Fruit fly (Drosophila melanogaster) whole organism, embryonic: Measurements from ENCODE around the gene Cyp310a1.
A peak's percentile ranks its signal among the peaks of the same experiment; 100 is the strongest.

Experiments
- Abd-B ChIP-seq: fragments of 200-800 bp; sonication (Bioruptor generic); optimal IDR thresholded peaks from 2 replicates; lab custom pipeline; 2018; ENCODE audit warnings: missing biosample characterization, mild to moderate bottlenecking, missing genetic modification characterization, moderate library complexity
- Awh ChIP-seq: fragments of 200-800 bp; sonication (Bioruptor generic); IDR thresholded peaks from 2 replicates; pipeline ENCODE4, ENCODE4 v1.3.6; 2022; ENCODE audit warnings: missing biosample characterization, missing genetic modification characterization
- CG10274 ChIP-seq: fragments of 200-800 bp; sonication (Bioruptor generic); optimal IDR thresholded peaks from 3 replicates; lab custom pipeline; 2017; ENCODE audit warnings: missing biosample characterization, mild to moderate bottlenecking, missing genetic modification characterization
- CG11398 ChIP-seq: fragments of 200-800 bp; sonication (Bioruptor generic); optimal IDR thresholded peaks from 2 replicates; lab custom pipeline; 2016; ENCODE audit warnings: missing biosample characterization, missing genetic modification characterization
- CG11696 ChIP-seq: fragments of 200-800 bp; sonication (Bioruptor generic); IDR thresholded peaks from 2 replicates; pipeline ENCODE4 v1.3.6; 2022; ENCODE audit warnings: missing biosample characterization, missing genetic modification characterization
- CG12219 ChIP-seq: fragments of 200-800 bp; sonication (Bioruptor generic); optimal IDR thresholded peaks from 3 replicates; lab custom pipeline; 2018; ENCODE audit warnings: missing biosample characterization, mild to moderate bottlenecking, missing genetic modification characterization
- CG12744 ChIP-seq: fragments of 200-800 bp; sonication (Bioruptor generic); optimal IDR thresholded peaks from 2 replicates; lab custom pipeline; 2016; ENCODE audit warnings: missing biosample characterization, missing genetic modification characterization
- CG13424 ChIP-seq: fragments of 200-800 bp; sonication (Bioruptor generic); optimal IDR thresholded peaks from 2 replicates; lab custom pipeline; 2019; ENCODE audit warnings: missing biosample characterization, mild to moderate bottlenecking, missing genetic modification characterization, moderate library complexity
- CG2116 ChIP-seq: fragments of 200-800 bp; sonication (Bioruptor generic); optimal IDR thresholded peaks from 3 replicates; lab custom pipeline; 2018; ENCODE audit warnings: missing biosample characterization, mild to moderate bottlenecking, missing genetic modification characterization
- CG2120 ChIP-seq: fragments of 200-800 bp; sonication (Bioruptor generic); optimal IDR thresholded peaks from 3 replicates; lab custom pipeline; 2016; ENCODE audit warnings: missing biosample characterization, missing genetic modification characterization
- CG3065 ChIP-seq: fragments of 200-800 bp; sonication (Bioruptor generic); optimal IDR thresholded peaks from 2 replicates; lab custom pipeline; 2016; ENCODE audit warnings: missing biosample characterization, missing genetic modification characterization
- CG31441 ChIP-seq: fragments of 200-800 bp; sonication (Bioruptor generic); IDR thresholded peaks from 2 replicates; pipeline ENCODE4 v1.3.6; 2022; ENCODE audit warnings: missing biosample characterization, missing genetic modification characterization
- CG4730 ChIP-seq: fragments of 200-800 bp; sonication (Bioruptor generic); IDR thresholded peaks from 2 replicates; pipeline ENCODE4 v1.3.6; 2022; ENCODE audit warnings: missing biosample characterization, missing genetic modification characterization
- CG6175 ChIP-seq: fragments of 200-800 bp; sonication (Bioruptor generic); IDR thresholded peaks from 3 replicates; pipeline ENCODE4 v1.3.6; 2022; ENCODE audit warnings: missing biosample characterization, missing genetic modification characterization
- CG7839 ChIP-seq: fragments of 200-800 bp; sonication (Bioruptor generic); optimal IDR thresholded peaks from 3 replicates; lab custom pipeline; 2018; ENCODE audit warnings: missing biosample characterization, mild to moderate bottlenecking, missing genetic modification characterization, moderate library complexity
- CG9876 ChIP-seq: fragments of 200-800 bp; sonication (Bioruptor generic); optimal IDR thresholded peaks from 2 replicates; lab custom pipeline; 2016; ENCODE audit warnings: missing biosample characterization, missing genetic modification characterization
- Dad ChIP-seq: fragments of 200-800 bp; sonication (Bioruptor generic); optimal IDR thresholded peaks from 3 replicates; lab custom pipeline; 2016; ENCODE audit warnings: missing biosample characterization, missing genetic modification characterization
- Doc3 ChIP-seq: fragments of 200-800 bp; sonication (Bioruptor generic); IDR thresholded peaks from 3 replicates; pipeline ENCODE4 v1.3.6; 2022; ENCODE audit warnings: missing biosample characterization, missing genetic modification characterization; ENCODE audit not compliant: partially characterized antibody
- Dref ChIP-seq: fragments of 200-800 bp; sonication (Bioruptor generic); IDR thresholded peaks from 2 replicates; pipeline ENCODE4 v1.3.6; 2022; ENCODE audit warnings: missing biosample characterization, missing genetic modification characterization
- Lpt ChIP-seq: fragments of >200 bp; optimal IDR thresholded peaks from 2 replicates; lab custom pipeline; 2018; ENCODE audit warnings: missing biosample characterization, missing genetic modification characterization
- MBD-R2 ChIP-seq: fragments of 200-800 bp; sonication (Bioruptor generic); IDR thresholded peaks from 2 replicates; pipeline ENCODE4 v1.3.6; 2022; ENCODE audit warnings: missing biosample characterization, missing genetic modification characterization
- MTF-1 ChIP-seq: fragments of 200-800 bp; sonication (Bioruptor generic); optimal IDR thresholded peaks from 2 replicates; lab custom pipeline; 2018; ENCODE audit warnings: missing biosample characterization, mild to moderate bottlenecking, missing genetic modification characterization, borderline replicate concordance
- PHDP ChIP-seq: fragments of 200-800 bp; sonication (Bioruptor generic); optimal IDR thresholded peaks from 3 replicates; lab custom pipeline; 2018; ENCODE audit warnings: missing biosample characterization, mild to moderate bottlenecking, missing genetic modification characterization, moderate library complexity
- Rfx ChIP-seq: fragments of 200-800 bp; sonication (Bioruptor generic); IDR thresholded peaks from 2 replicates; pipeline ENCODE4 v1.3.6; 2022; ENCODE audit warnings: missing biosample characterization, missing genetic modification characterization
- Rx ChIP-seq: fragments of 200-800 bp; sonication (Bioruptor generic); IDR thresholded peaks from 2 replicates; pipeline ENCODE4 v1.3.6; 2022; ENCODE audit warnings: missing biosample characterization, missing genetic modification characterization
- Scr ChIP-seq: fragments of 200-800 bp; sonication (Bioruptor generic); IDR thresholded peaks from 2 replicates; pipeline ENCODE4 v1.3.6; 2022; ENCODE audit warnings: missing biosample characterization, missing genetic modification characterization; ENCODE audit not compliant: partially characterized antibody
- YL-1 ChIP-seq: fragments of 200-800 bp; sonication (Bioruptor generic); optimal IDR thresholded peaks from 3 replicates; lab custom pipeline; 2017; ENCODE audit warnings: missing biosample characterization, mild to moderate bottlenecking, missing genetic modification characterization
- bbx ChIP-seq: fragments of 200-800 bp; sonication (Bioruptor generic); IDR thresholded peaks from 2 replicates; pipeline ENCODE4 v1.3.6; 2022; ENCODE audit warnings: missing biosample characterization, missing genetic modification characterization; ENCODE audit not compliant: partially characterized antibody
- bowl ChIP-seq: fragments of 200-800 bp; sonication (Bioruptor generic); IDR thresholded peaks from 2 replicates; pipeline ENCODE4 v1.3.6; 2022; ENCODE audit warnings: missing biosample characterization, missing genetic modification characterization
- crol ChIP-seq: fragments of 200-800 bp; sonication (Bioruptor generic); IDR thresholded peaks from 2 replicates; pipeline ENCODE4 v1.3.6; 2022; ENCODE audit warnings: missing biosample characterization, missing genetic modification characterization
- dmrt99B ChIP-seq: fragments of 200-800 bp; sonication (Bioruptor generic); optimal IDR thresholded peaks from 2 replicates; lab custom pipeline; 2018; ENCODE audit warnings: missing biosample characterization, mild to moderate bottlenecking, missing genetic modification characterization, moderate library complexity
- dysf ChIP-seq: fragments of 200-800 bp; sonication (Bioruptor generic); IDR thresholded peaks from 3 replicates; pipeline ENCODE4 v1.3.6; 2022; ENCODE audit warnings: missing biosample characterization, missing genetic modification characterization
- ewg ChIP-seq: fragments of 200-800 bp; sonication (Bioruptor generic); optimal IDR thresholded peaks from 3 replicates; lab custom pipeline; 2017; ENCODE audit warnings: mild to moderate bottlenecking, missing biosample characterization, missing genetic modification reagents, missing genetic modification characterization
- gsb ChIP-seq: fragments of 200-800 bp; sonication (Bioruptor generic); IDR thresholded peaks from 2 replicates; pipeline ENCODE4 v1.3.6; 2022; ENCODE audit warnings: missing biosample characterization, missing genetic modification characterization
- h ChIP-seq: fragments of >200 bp; optimal IDR thresholded peaks from 2 replicates; lab custom pipeline; 2017
- ham ChIP-seq: fragments of 200-800 bp; sonication (Bioruptor generic); IDR thresholded peaks from 2 replicates; pipeline ENCODE4 v1.3.6; 2022; ENCODE audit warnings: missing biosample characterization, missing genetic modification characterization
- hb ChIP-seq: fragments of 200-800 bp; sonication (Bioruptor generic); IDR thresholded peaks from 3 replicates; pipeline ENCODE4 v1.3.6; 2022; ENCODE audit warnings: missing biosample characterization, missing genetic modification characterization; ENCODE audit not compliant: partially characterized antibody
- ind ChIP-seq: fragments of 200-800 bp; sonication (Bioruptor generic); optimal IDR thresholded peaks from 3 replicates; lab custom pipeline; 2016; ENCODE audit warnings: missing biosample characterization, missing genetic modification characterization
- nmo ChIP-seq: fragments of 200-800 bp; sonication (Bioruptor generic); optimal IDR thresholded peaks from 2 replicates; lab custom pipeline; 2018; ENCODE audit warnings: missing biosample characterization, mild to moderate bottlenecking, missing genetic modification characterization, moderate library complexity
- nom ChIP-seq: fragments of 200-800 bp; sonication (Bioruptor generic); optimal IDR thresholded peaks from 2 replicates; lab custom pipeline; 2017; ENCODE audit warnings: missing biosample characterization, missing genetic modification characterization, mild to moderate bottlenecking, moderate library complexity, missing genetic modification reagents
- pan ChIP-seq, 4 experiments: fragments of >200 bp in 3 of 4; fragments of 200-800 bp in 1 of 4; sonication (Bioruptor generic) in 1 of 4; optimal IDR thresholded peaks in 3 of 4; IDR thresholded peaks in 1 of 4; 2 replicates each; pipeline versions ENCODE4 v1.3.6 to Lab custom; 2017 to 2022; ENCODE audit warnings: missing biosample characterization in 2 of 4, missing genetic modification characterization in 2 of 4, mixed read lengths in 1 of 4
- pum ChIP-seq: fragments of 200-800 bp; sonication (Bioruptor generic); optimal IDR thresholded peaks from 2 replicates; lab custom pipeline; 2016; ENCODE audit warnings: missing biosample characterization, missing genetic modification characterization
- schlank ChIP-seq: fragments of 200-800 bp; sonication (Bioruptor generic); optimal IDR thresholded peaks from 2 replicates; lab custom pipeline; 2018; ENCODE audit warnings: missing biosample characterization, mild to moderate bottlenecking, missing genetic modification characterization
- sd ChIP-seq: fragments of 200-800 bp; sonication (Bioruptor generic); optimal IDR thresholded peaks from 3 replicates; lab custom pipeline; 2018; ENCODE audit warnings: missing biosample characterization, mild to moderate bottlenecking, missing genetic modification characterization, moderate library complexity
- shn ChIP-seq: fragments of 200-800 bp; sonication (Bioruptor generic); optimal IDR thresholded peaks from 3 replicates; lab custom pipeline; 2016; ENCODE audit warnings: missing biosample characterization, missing genetic modification characterization
- sob ChIP-seq: fragments of 200-800 bp; sonication (Bioruptor generic); IDR thresholded peaks from 2 replicates; pipeline ENCODE4 v1.3.6; 2022; ENCODE audit warnings: missing biosample characterization, missing genetic modification characterization
- tll ChIP-seq, 2 experiments: fragments of 200-800 bp in 1 of 2; fragments of >200 bp in 1 of 2; sonication (Bioruptor generic) in 1 of 2; optimal IDR thresholded peaks; 2 replicates each; lab custom pipeline; 2017 to 2019; ENCODE audit warnings: missing biosample characterization in 2 of 2, missing genetic modification characterization in 2 of 2, mild to moderate bottlenecking in 1 of 2, moderate library complexity in 1 of 2
- trh ChIP-seq: fragments of 200-800 bp; sonication (Bioruptor generic); optimal IDR thresholded peaks from 2 replicates; lab custom pipeline; 2016; ENCODE audit warnings: missing biosample characterization, missing genetic modification characterization
- usp ChIP-seq: fragments of >200 bp; optimal IDR thresholded peaks from 2 replicates; lab custom pipeline; 2017; ENCODE audit warnings: missing biosample characterization, missing genetic modification characterization
- wdn ChIP-seq: fragments of 200-800 bp; sonication (Bioruptor generic); IDR thresholded peaks from 2 replicates; pipeline ENCODE4 v1.3.6; 2022; ENCODE audit warnings: missing biosample characterization, missing genetic modification characterization

Cyp310a1 gene

DNA sequence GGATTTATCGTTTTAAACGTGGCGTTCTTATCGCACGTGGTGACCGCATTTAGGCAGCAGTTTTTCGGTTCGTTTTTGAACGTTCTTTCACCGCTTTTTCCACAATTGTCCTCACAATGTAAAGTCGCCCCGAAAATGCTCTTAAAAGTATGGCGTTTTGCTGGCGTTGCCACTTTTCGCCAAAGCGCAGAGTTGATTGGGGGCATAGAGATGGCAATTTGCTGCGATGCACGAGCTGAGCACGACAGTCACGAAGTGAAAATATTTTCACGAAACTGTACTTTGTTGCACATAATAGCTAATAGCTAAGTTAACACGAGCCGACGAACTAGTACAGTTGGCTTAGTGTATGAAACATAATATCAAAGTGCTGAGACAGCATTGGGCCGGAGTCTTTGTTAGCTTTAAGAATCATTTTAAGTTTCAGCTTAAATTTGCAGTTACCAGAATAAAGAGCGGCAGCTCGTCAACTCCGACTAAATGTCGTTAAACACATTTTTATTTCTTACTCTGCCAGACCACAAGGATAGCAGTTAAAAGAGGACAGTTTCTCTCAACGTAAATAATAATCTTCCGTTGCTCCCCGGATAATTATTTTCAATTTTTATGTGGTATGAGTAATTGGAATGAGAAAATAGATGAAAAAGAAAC lies 36.0 kb upstream of the Cyp310a1 start, which contains the start of gene msl-1 (continued):
- TF ChIP-seq nmo (GFP tag; lab: Kevin White, UChicago) (peak; percentile 43), hb (GFP tag; lab: Robert Waterston, UW) (peak; percentile 94), ind (GFP tag; lab: Kevin White, UChicago) (peak; percentile 38), CG9876 (GFP tag; lab: Kevin White, UChicago) (peak; percentile 38), CG12219 (no peak), CG10274 (GFP tag; lab: Kevin White, UChicago) (no peak), Scr (GFP tag; lab: Robert Waterston, UW) (peak; percentile 93), CG11696 (GFP tag; lab: Robert Waterston, UW) (no peak), h (no peak), schlank (tag; lab: Kevin White, UChicago) (no peak), bowl (GFP tag; lab: Robert Waterston, UW) (no peak), wdn (GFP tag; lab: Robert Waterston, UW) (peak; percentile 69), MBD-R2 (GFP tag; lab: Robert Waterston, UW) (peak; percentile 97), trh (no peak), dmrt99B (tag; lab: Kevin White, UChicago) (no peak), CG7839 (tag; lab: Kevin White, UChicago) (no peak), CG31441 (GFP tag; lab: Robert Waterston, UW) (no peak), CG2116 (GFP tag; lab: Kevin White, UChicago) (peak; percentile 99), Dref (GFP tag; lab: Robert Waterston, UW) (peak; percentile 53), Awh (no peak), CG2120 (GFP tag; lab: Kevin White, UChicago) (peak; percentile 59), Lpt (no peak), CG3065 (no peak), Doc3 (GFP tag; lab: Robert Waterston, UW) (peak; percentile 86), PHDP (tag; lab: Kevin White, UChicago) (no peak), ewg (GFP tag; lab: Kevin White, UChicago) (no peak), shn (GFP tag; lab: Kevin White, UChicago) (peak; percentile 15), sd (tag; lab: Kevin White, UChicago) (no peak), CG13424 (peak; percentile 3), CG4730 (no peak), Dad (no peak), YL-1 (peak; percentile 65), CG11398 (GFP tag; lab: Kevin White, UChicago) (no peak), gsb (GFP tag; lab: Robert Waterston, UW) (no peak), Abd-B (no peak), crol (no peak), nom (GFP tag; lab: Kevin White, UChicago) (no peak), dysf (peak; percentile 25; the same call in 1 of the 3 replicates), tll (GFP tag; optimal IDR thresholded peaks at IDR 0.05; lab: Kevin White, UChicago) (peak in 1 of 2 experiments; percentile 31), ham (GFP tag; lab: Robert Waterston, UW) (no peak), bbx (GFP tag; lab: Robert Waterston, UW) (peak; percentile 98), Rfx (GFP tag; lab: Robert Waterston, UW) (peak; percentile 82), CG12744 (no peak), MTF-1 (no peak), pum (GFP tag; lab: Kevin White, UChicago) (peak; percentile 37), Rx (no peak), CG6175 (no peak), pan (optimal IDR thresholded peaks at IDR 0.05; lab: Kevin White, UChicago) (no peak), pan (GFP tag; optimal IDR thresholded peaks at IDR 0.05 in 1 of 2, IDR thresholded peaks at IDR 0.05 in 1 of 2) (no peak), sob (peak; percentile 62; the same call in 1 of the 2 replicates), usp (GFP tag; lab: Kevin White, UChicago) (no peak)
